Fruit fly (Drosophila melanogaster): ENCODE results near the gene Cyp4d1.

dm6 chrX:2193809-2194207 lies 31.8 kb upstream of the Cyp4d1 start, which contains the start of gene CG14053:
- TF ChIP-seq Gug (GFP tag; IDR thresholded peaks at IDR 0.05), result no peak
- no peak for TF ChIP-seq Eip93F (GFP tag; optimal IDR thresholded peaks at IDR 0.05)
- TF ChIP-seq spab (GFP tag; optimal IDR thresholded peaks at IDR 0.05), result no peak
- no peak for TF ChIP-seq Eip78C (GFP tag)
- TF ChIP-seq achi (GFP tag; optimal IDR thresholded peaks at IDR 0.05), result no peak
- no peak for TF ChIP-seq Eip75B (GFP tag; optimal IDR thresholded peaks at IDR 0.05)
- TF ChIP-seq Hr4 (GFP tag; optimal IDR thresholded peaks at IDR 0.05), result no peak
- TF ChIP-seq Met (GFP tag; optimal IDR thresholded peaks at IDR 0.05), result no peak
- no peak for TF ChIP-seq Sox102F (GFP tag; optimal IDR thresholded peaks at IDR 0.05)
- no peak for TF ChIP-seq CG6276 (GFP tag; optimal IDR thresholded peaks at IDR 0.05)
- TF ChIP-seq CG11762 (GFP tag; optimal IDR thresholded peaks at IDR 0.05; ENCODE audit: insufficient read depth), result no peak
- no peak for TF ChIP-seq Ets96B (tag; optimal IDR thresholded peaks at IDR 0.05)
